Worm (Caenorhabditis elegans) whole organism, mixed stage, embryonic: ENCODE data around the gene nspe-8.
"Not testable (repeated sequence)": the region's sequence is repeated elsewhere in the genome, so short reads cannot be mapped to it uniquely, and the experiment has no call there.

ENCODE experiments used
- M03D4.4 ChIP-seq: sonication (generic microtip); optimal IDR thresholded peaks from 2 replicates; lab custom pipeline; 2017; ENCODE audit warnings: mild to moderate bottlenecking, missing genetic modification characterization, missing compliant biosample characterization
- bed-3 ChIP-seq: fragments of 200-800 bp; sonication (Bioruptor generic); optimal IDR thresholded peaks from 3 replicates; lab custom pipeline; 2018; ENCODE audit warnings: mild to moderate bottlenecking, missing genetic modification characterization, moderate library complexity, missing compliant biosample characterization
- blmp-1 ChIP-seq: fragments of 150-350 bp; optimal IDR thresholded peaks from 2 replicates; lab custom pipeline; 2014; ENCODE audit warnings: missing biosample characterization, missing genetic modification characterization
- ceh-39 ChIP-seq: fragments of 150-350 bp; optimal IDR thresholded peaks from 2 replicates; lab custom pipeline; 2014; ENCODE audit warnings: missing biosample characterization, missing genetic modification characterization
- ceh-43 ChIP-seq: fragments of 200-800 bp; sonication (Bioruptor generic); optimal IDR thresholded peaks from 2 replicates; lab custom pipeline; 2018; ENCODE audit warnings: mild to moderate bottlenecking, missing genetic modification characterization, moderate library complexity, missing compliant biosample characterization
- cnd-1 ChIP-seq: fragments of 200-800 bp; sonication (Bioruptor generic); optimal IDR thresholded peaks from 2 replicates; lab custom pipeline; 2018; ENCODE audit warnings: mild to moderate bottlenecking, missing genetic modification characterization, missing compliant biosample characterization
- drap-1 ChIP-seq: fragments of 200-800 bp; sonication (Bioruptor generic); optimal IDR thresholded peaks from 3 replicates; lab custom pipeline; 2018; ENCODE audit warnings: mild to moderate bottlenecking, missing genetic modification characterization, missing compliant biosample characterization
- elt-1 ChIP-seq: sonication (generic microtip); optimal IDR thresholded peaks from 2 replicates; lab custom pipeline; 2017; ENCODE audit warnings: missing genetic modification characterization, mild to moderate bottlenecking, missing compliant biosample characterization, antibody characterized with exemption, moderate library complexity, borderline replicate concordance; ENCODE audit not compliant: insufficient read depth
- elt-3 ChIP-seq: fragments of 150-350 bp; optimal IDR thresholded peaks from 2 replicates; lab custom pipeline; 2014; ENCODE audit warnings: missing biosample characterization, missing genetic modification characterization
- flh-1 ChIP-seq: fragments of 200-800 bp; sonication (Bioruptor generic); optimal IDR thresholded peaks from 2 replicates; lab custom pipeline; 2018; ENCODE audit warnings: mild to moderate bottlenecking, missing genetic modification characterization, moderate library complexity, missing compliant biosample characterization
- ham-2 ChIP-seq: fragments of 200-800 bp; sonication (Bioruptor generic); optimal IDR thresholded peaks from 2 replicates; lab custom pipeline; 2018; ENCODE audit warnings: mild to moderate bottlenecking, missing genetic modification characterization, missing compliant biosample characterization
- lin-13 ChIP-seq: fragments of 150-350 bp; optimal IDR thresholded peaks from 2 replicates; lab custom pipeline; 2014; ENCODE audit warnings: missing biosample characterization, missing genetic modification characterization
- lsy-2 ChIP-seq: fragments of 150-350 bp; optimal IDR thresholded peaks from 2 replicates; lab custom pipeline; 2014; ENCODE audit warnings: missing biosample characterization, missing genetic modification characterization
- mep-1 ChIP-seq: fragments of 150-350 bp; optimal IDR thresholded peaks from 2 replicates; lab custom pipeline; 2017; ENCODE audit warnings: missing biosample characterization, missing genetic modification reagents, missing genetic modification characterization, inconsistent platforms
- mls-2 ChIP-seq: sonication (generic microtip); optimal IDR thresholded peaks from 2 replicates; lab custom pipeline; 2016; ENCODE audit warnings: mild to moderate bottlenecking, missing genetic modification characterization, moderate library complexity, missing compliant biosample characterization
- nhr-2 ChIP-seq: fragments of 150-350 bp; optimal IDR thresholded peaks from 2 replicates; lab custom pipeline; 2014; ENCODE audit warnings: missing biosample characterization, missing genetic modification characterization
- nhr-237 ChIP-seq: fragments of 150-350 bp; optimal IDR thresholded peaks from 2 replicates; lab custom pipeline; 2014; ENCODE audit warnings: missing biosample characterization, missing genetic modification characterization
- nhr-76 ChIP-seq: sonication (generic microtip); optimal IDR thresholded peaks from 2 replicates; lab custom pipeline; 2017; ENCODE audit warnings: missing biosample characterization, missing genetic modification characterization
- pha-4 ChIP-seq: fragments of 150-350 bp; optimal IDR thresholded peaks from 2 replicates; lab custom pipeline; 2018; ENCODE audit warnings: missing biosample characterization, missing genetic modification reagents, missing genetic modification characterization
- sem-2 ChIP-seq: fragments of 200-800 bp; sonication (Bioruptor generic); optimal IDR thresholded peaks from 2 replicates; lab custom pipeline; 2018; ENCODE audit warnings: mild to moderate bottlenecking, missing genetic modification characterization, missing compliant biosample characterization
- snpc-4 ChIP-seq: fragments of 150-350 bp; optimal IDR thresholded peaks from 2 replicates; lab custom pipeline; 2014; ENCODE audit warnings: missing biosample characterization, missing genetic modification characterization
- sptf-1 ChIP-seq: sonication (generic microtip); optimal IDR thresholded peaks from 2 replicates; lab custom pipeline; 2017; ENCODE audit warnings: mild to moderate bottlenecking, missing genetic modification characterization, moderate library complexity, missing compliant biosample characterization
- tbx-8 ChIP-seq: fragments of 200-800 bp; sonication (Bioruptor generic); optimal IDR thresholded peaks from 2 replicates; lab custom pipeline; 2018; ENCODE audit warnings: mild to moderate bottlenecking, missing genetic modification characterization, moderate library complexity, missing compliant biosample characterization
- unc-39 ChIP-seq: fragments of 150-350 bp; optimal IDR thresholded peaks from 2 replicates; lab custom pipeline; 2014; ENCODE audit warnings: missing biosample characterization, missing genetic modification characterization
- unc-62 ChIP-seq: fragments of 150-350 bp; optimal IDR thresholded peaks from 2 replicates; lab custom pipeline; 2014; ENCODE audit warnings: missing biosample characterization, missing genetic modification reagents, missing genetic modification characterization
- zip-8 ChIP-seq: fragments of 150-350 bp; optimal IDR thresholded peaks from 2 replicates; lab custom pipeline; 2014; ENCODE audit warnings: missing biosample characterization, missing genetic modification characterization
- ztf-11 ChIP-seq: fragments of 150-350 bp; optimal IDR thresholded peaks from 2 replicates; lab custom pipeline; 2014; ENCODE audit warnings: missing biosample characterization, missing genetic modification characterization

The nspe-8 gene

DNA sequence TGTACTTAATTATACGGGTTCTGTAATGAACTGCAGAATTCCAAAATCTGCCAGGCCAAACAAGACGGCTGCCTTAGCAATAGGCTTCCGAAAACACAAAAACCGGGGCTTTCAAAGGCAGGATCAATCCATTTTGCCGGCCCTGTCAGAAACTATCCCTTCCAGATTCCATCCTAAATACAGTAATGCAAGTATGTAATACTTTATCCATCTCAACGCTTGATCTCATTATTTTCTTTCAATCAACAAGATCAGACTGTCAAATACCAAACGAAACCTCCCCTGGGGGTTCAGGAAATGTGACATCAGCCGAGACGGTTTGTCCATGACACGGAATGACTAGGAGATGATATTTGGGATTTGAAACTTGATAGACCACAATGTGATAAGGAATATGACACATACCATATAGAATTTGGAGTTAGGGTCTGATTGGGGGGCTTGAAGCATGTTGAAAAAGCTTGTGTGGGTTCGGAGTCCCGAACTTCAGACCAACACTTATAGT is 4.4 kb upstream of the nspe-8 start:
- TF ChIP-seq blmp-1 (tag; lab: Kevin White, UChicago), result no peak
- TF ChIP-seq bed-3 (GFP tag; lab: Kevin White, UChicago), result no peak

ce11 chrII:12625673-12626072 is 3.9 kb upstream of the nspe-8 start:
- no peak for TF ChIP-seq nhr-2 (tag; lab: Kevin White, UChicago)
- TF ChIP-seq snpc-4 (tag; lab: Kevin White, UChicago), result no peak
- TF ChIP-seq nhr-76 (tag; lab: Kevin White, UChicago), result no peak
- TF ChIP-seq flh-1 (GFP tag; lab: Kevin White, UChicago), result no peak
- no peak for TF ChIP-seq ceh-39 (tag; lab: Kevin White, UChicago)
- TF ChIP-seq nhr-237 (tag; lab: Kevin White, UChicago), result no peak
- no peak for TF ChIP-seq ham-2 (GFP tag; lab: Kevin White, UChicago)
- TF ChIP-seq drap-1 (GFP tag; lab: Kevin White, UChicago), result no peak
- no peak for TF ChIP-seq elt-1 (tag; lab: Kevin White, UChicago)
- TF ChIP-seq unc-39 (tag; lab: Kevin White, UChicago), result no peak

ce11 chrII:12624433-12624832 is 2.7 kb upstream of the nspe-8 start, which contains the start of gene Y38E10A.14:
Gene Y38E10A.14, minus strand, starts transcription at chrII:12624533.
- not testable (repeated sequence) for TF ChIP-seq cnd-1 (tag; lab: Kevin White, UChicago); lsy-2 (tag; lab: Kevin White, UChicago); ham-2 (GFP tag; lab: Kevin White, UChicago)

- TF ChIP-seq unc-39 (tag; lab: Kevin White, UChicago) (no peak), zip-8 (tag; lab: Kevin White, UChicago) (no peak), drap-1 (GFP tag; lab: Kevin White, UChicago) (no peak), nhr-237 (tag; lab: Kevin White, UChicago) (no peak), elt-3 (tag; lab: Kevin White, UChicago) (no peak)
These were observed 1.1 kb upstream of the nspe-8 start for ce11 chrII:12622843-12623242.

DNA sequence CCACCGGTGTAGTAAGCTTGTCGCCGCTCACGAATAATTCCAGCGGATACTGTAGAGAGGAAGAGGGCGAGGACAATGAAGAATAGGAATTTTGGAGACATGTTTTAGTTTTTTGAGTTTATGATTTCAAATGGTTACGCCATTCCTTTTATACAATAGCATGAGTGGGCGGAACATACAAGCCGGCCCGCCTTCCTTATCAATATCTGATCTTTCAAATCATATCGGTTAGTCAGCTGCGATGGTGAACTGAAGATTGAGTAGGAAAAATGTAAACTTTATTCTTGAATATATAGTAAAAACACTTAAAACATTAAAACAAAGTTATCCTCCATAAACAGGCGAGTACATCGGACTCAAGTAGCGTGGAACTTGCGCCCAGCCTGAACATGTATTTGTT is 994 bp downstream of the nspe-8 start, which contains the start of gene nspe-1:
Gene nspe-1 (minus strand): TSS at position 101 of the 400 bp plus-strand sequence.
- TF ChIP-seq pha-4 (tag; lab: Kevin White, UChicago) (no peak), mep-1 (tag; lab: Kevin White, UChicago) (no peak), tbx-8 (GFP tag; lab: Kevin White, UChicago) (no peak), drap-1 (GFP tag; lab: Kevin White, UChicago) (no peak), ztf-11 (tag; lab: Kevin White, UChicago) (no peak)

- TF ChIP-seq lin-13 (tag; lab: Kevin White, UChicago), result no peak
- TF ChIP-seq ceh-43 (GFP tag; lab: Kevin White, UChicago), result no peak
- no peak for TF ChIP-seq mls-2 (tag; lab: Kevin White, UChicago)
- no peak for TF ChIP-seq nhr-76 (tag; lab: Kevin White, UChicago)
- no peak for TF ChIP-seq cnd-1 (tag; lab: Kevin White, UChicago)
- TF ChIP-seq blmp-1 (tag; lab: Kevin White, UChicago), result no peak
- TF ChIP-seq tbx-8 (GFP tag; lab: Kevin White, UChicago), result no peak
- no peak for TF ChIP-seq unc-62 (GFP tag; lab: Kevin White, UChicago)
- no peak for TF ChIP-seq pha-4 (tag; lab: Kevin White, UChicago)
- no peak for TF ChIP-seq flh-1 (GFP tag; lab: Kevin White, UChicago)
- TF ChIP-seq sem-2 (GFP tag; lab: Kevin White, UChicago), result no peak
- no peak for TF ChIP-seq zip-8 (tag; lab: Kevin White, UChicago)
- no peak for TF ChIP-seq sptf-1 (tag; lab: Kevin White, UChicago)
- no peak for TF ChIP-seq ceh-39 (tag; lab: Kevin White, UChicago)
These were observed 2.5 kb downstream of the nspe-8 start, which contains the start of gene nspe-2 for ce11 chrII:12619288-12619687. Gene nspe-2, minus strand, starts transcription at chrII:12619388.

DNA sequence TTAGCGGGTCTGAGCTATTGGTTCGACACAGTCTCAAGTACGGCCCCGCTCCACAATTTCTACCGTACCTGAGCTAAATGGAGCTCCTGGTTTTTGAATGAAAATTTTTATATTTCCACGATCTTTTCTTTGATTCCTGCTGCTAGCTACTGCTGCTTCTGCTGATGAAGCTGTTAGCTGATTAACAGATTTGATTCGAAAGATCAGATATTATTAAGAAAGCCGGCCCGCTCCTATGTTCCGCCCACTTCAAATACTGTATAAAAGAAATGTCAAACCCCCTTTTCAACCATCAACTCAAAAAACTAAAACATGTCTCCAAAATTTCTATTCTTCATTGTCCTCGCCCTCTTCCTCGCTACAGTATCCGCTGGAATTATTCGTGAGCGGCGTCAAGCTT is 4.2 kb downstream of the nspe-8 start, which contains the start of gene nspe-3:
Gene nspe-3 (plus strand): TSS at position 301 of the 400 bp plus-strand sequence.
- no peak for TF ChIP-seq M03D4.4
- TF ChIP-seq sptf-1 (tag; lab: Kevin White, UChicago), result no peak
- no peak for TF ChIP-seq unc-39 (tag; lab: Kevin White, UChicago)
- no peak for TF ChIP-seq drap-1 (GFP tag; lab: Kevin White, UChicago)
- TF ChIP-seq sem-2 (GFP tag; lab: Kevin White, UChicago), result no peak
- no peak for TF ChIP-seq tbx-8 (GFP tag; lab: Kevin White, UChicago)
- TF ChIP-seq ceh-43 (GFP tag; lab: Kevin White, UChicago), result no peak
- no peak for TF ChIP-seq elt-1 (tag; lab: Kevin White, UChicago)
- TF ChIP-seq blmp-1 (tag; lab: Kevin White, UChicago), result no peak
- no peak for TF ChIP-seq mep-1 (tag; lab: Kevin White, UChicago)
- TF ChIP-seq mls-2 (tag; lab: Kevin White, UChicago), result no peak
